Worm (Caenorhabditis elegans) whole organism, midembryonic: ENCODE measurements around the gene rfth-1.

Source experiments
- T22C8.4 ChIP-seq: fragments of 200-800 bp; sonication (Bioruptor generic); IDR thresholded peaks from 2 replicates; pipeline ENCODE4 v1.3.6; 2022; ENCODE audit warnings: missing genetic modification characterization, missing compliant biosample characterization
- flt-1 ChIP-seq: fragments of 200-800 bp; sonication (Bioruptor generic); IDR thresholded peaks from 2 replicates; pipeline ENCODE4 v1.3.6; 2022; ENCODE audit warnings: missing genetic modification characterization, missing compliant biosample characterization
- klf-2 ChIP-seq: fragments of 200-800 bp; sonication (Bioruptor generic); conservative IDR thresholded peaks from 2 replicates; pipeline ENCODE4 v1.3.6; 2022; ENCODE audit warnings: missing genetic modification reagents, missing genetic modification characterization, missing compliant biosample characterization
- ref-1 ChIP-seq: fragments of 200-800 bp; sonication (Bioruptor generic); conservative IDR thresholded peaks from 2 replicates; pipeline ENCODE4 v1.3.6; 2022; ENCODE audit warnings: missing genetic modification reagents, missing genetic modification characterization, missing compliant biosample characterization
- tab-1 ChIP-seq: fragments of 200-800 bp; sonication (Bioruptor generic); IDR thresholded peaks from 2 replicates; pipeline ENCODE4 v1.3.6; 2022; ENCODE audit warnings: missing genetic modification characterization, missing compliant biosample characterization
- ztf-29 ChIP-seq: fragments of 200-800 bp; sonication (Bioruptor generic); IDR thresholded peaks from 2 replicates; pipeline ENCODE4 v1.3.6; 2022; ENCODE audit warnings: missing genetic modification reagents, missing genetic modification characterization, missing compliant biosample characterization

ce11 chrIV:4526028-4526427 lies 14.9 kb upstream of the rfth-1 start:
- TF ChIP-seq flt-1 (no peak), T22C8.4 (GFP tag; lab: Robert Waterston, UW) (no peak), ztf-29 (GFP tag; lab: Robert Waterston, UW) (no peak), ref-1 (GFP tag; lab: Robert Waterston, UW) (no peak), klf-2 (GFP tag; lab: Robert Waterston, UW) (no peak), tab-1 (GFP tag; lab: Robert Waterston, UW) (no peak)
